Worm (Caenorhabditis elegans): ENCODE data around the gene srf-3.

The srf-3 gene

DNA sequence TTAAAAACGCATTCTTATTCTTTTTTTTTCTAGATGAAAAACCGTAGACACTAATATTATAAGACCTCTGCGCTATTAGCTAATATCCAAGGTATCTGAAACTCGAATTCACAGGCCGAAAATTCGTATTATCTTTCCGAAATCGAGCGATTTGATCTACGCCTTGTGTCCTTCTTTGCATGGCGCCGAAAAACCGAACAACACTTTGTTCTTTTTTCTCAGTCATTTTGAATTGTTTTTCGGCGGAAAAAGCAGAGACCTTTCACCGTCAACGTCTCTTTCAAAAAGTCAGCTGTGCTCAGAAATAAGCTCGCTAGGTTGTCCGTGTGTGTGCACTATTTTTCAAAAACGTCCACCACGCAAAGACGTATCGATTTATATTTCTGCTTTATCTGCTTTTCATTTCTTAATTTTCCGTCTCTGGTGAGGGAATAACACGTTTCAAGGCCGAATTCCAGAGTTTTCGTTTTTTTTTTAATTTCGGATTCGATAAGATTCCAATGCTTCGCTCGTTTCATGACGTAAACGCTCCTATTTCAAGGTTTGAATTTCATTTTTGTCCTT lies 18.4 kb upstream of the srf-3 start:
- TF ChIP-seq unc-39 (tag; optimal IDR thresholded peaks at IDR 0.05) (no peak), sptf-1 (tag; optimal IDR thresholded peaks at IDR 0.05) (no peak), elt-3 (tag; optimal IDR thresholded peaks at IDR 0.05) (no peak), blmp-1 (tag; optimal IDR thresholded peaks at IDR 0.05) (no peak), lin-13 (tag; optimal IDR thresholded peaks at IDR 0.05) (no peak), nhr-28 (tag; optimal IDR thresholded peaks at IDR 0.05) (no peak), ces-1 (GFP tag; optimal IDR thresholded peaks at IDR 0.05) (peak; percentile 21), zip-8 (tag; optimal IDR thresholded peaks at IDR 0.05) (no peak), hlh-1 (tag; optimal IDR thresholded peaks at IDR 0.05) (peak; percentile 56), unc-62 (GFP tag; optimal IDR thresholded peaks at IDR 0.05) (no peak)

DNA sequence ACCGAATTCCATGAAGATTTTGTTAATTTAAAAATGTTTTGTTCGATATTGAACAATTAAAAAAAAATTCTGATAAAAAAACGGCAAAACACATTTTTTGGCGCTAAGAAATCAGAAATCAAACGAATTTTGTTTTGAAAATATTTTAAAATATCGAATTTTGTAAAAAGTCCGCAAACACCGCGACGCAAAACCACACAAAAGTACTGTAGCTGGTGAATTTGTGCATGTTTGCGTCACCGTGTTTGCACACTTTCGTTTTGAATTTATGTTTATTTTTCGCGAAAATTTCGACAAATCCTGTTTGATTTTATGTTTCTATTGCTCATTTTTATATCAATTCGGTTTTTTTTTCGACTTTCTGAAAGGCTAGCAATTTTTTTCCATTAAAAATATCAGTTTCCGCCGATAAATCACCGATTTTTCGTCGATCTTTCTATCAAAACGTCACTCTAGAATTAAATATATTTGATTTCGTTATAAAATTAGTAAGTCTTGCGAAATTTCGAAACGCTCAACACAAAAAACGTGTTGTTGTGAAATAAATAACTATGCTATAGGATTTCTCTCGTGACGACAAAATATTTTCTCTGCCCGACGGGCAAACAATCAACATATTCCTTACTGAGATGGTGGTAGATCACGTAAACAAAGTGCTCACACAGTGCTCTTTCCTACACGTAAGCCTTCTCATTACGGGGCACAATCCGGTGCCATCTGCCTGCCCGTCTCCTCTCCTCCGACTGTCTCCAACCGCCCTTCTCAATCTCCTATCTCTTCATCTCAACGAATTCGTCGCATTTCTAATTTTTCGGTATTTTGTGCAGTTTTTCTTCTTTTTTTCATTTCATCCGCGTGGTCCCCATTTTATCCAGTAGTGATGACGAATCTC lies 17.5 kb upstream of the srf-3 start:
- TF ChIP-seq ceh-43 (GFP tag; optimal IDR thresholded peaks at IDR 0.05) = no peak
- no peak for TF ChIP-seq mep-1 (tag; optimal IDR thresholded peaks at IDR 0.05)
- TF ChIP-seq nhr-237 (tag; optimal IDR thresholded peaks at IDR 0.05) = no peak
- TF ChIP-seq lin-32 (GFP tag; optimal IDR thresholded peaks at IDR 0.05) = no peak
- peak; percentile 85 for TF ChIP-seq lsy-2 (tag; optimal IDR thresholded peaks at IDR 0.05)

DNA sequence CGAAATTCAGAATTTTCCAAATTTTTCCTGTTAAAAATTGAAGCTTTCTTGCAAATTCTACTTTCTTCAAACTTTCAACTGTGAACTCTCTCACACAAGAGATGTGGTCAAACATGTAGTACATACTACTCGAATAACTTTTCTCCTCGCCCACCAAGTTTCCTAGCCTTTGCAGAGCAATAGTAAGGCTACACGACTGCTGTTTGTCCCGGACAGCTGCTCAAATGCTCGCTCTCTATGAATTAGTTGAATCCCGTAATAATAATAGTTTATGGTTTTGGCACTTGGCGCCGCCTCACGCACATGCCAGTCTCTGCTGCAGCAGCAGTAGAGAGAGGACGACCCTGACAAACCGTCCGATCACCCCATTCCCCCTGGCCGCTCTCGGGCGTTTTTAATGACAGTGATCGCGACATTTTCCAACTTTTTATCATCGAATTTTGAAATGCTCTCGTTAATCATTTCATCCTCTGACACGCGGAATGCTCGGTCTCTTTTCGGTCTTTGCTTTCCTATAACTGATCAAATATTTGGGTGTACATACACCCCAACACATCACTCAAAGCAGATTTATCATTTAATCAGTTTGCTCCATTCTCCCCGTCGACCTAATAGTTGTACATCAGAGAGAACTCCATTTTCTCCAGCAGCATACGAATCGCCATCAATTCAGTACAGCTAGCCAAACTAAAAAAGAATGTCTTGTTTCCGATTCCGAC lies 15.5 kb upstream of the srf-3 start:
- TF ChIP-seq nhr-237 (tag; optimal IDR thresholded peaks at IDR 0.05) (no peak), ces-1 (GFP tag; optimal IDR thresholded peaks at IDR 0.05) (no peak), hlh-1 (tag; optimal IDR thresholded peaks at IDR 0.05) (peak; percentile 92), ceh-43 (GFP tag; optimal IDR thresholded peaks at IDR 0.05) (no peak)

DNA sequence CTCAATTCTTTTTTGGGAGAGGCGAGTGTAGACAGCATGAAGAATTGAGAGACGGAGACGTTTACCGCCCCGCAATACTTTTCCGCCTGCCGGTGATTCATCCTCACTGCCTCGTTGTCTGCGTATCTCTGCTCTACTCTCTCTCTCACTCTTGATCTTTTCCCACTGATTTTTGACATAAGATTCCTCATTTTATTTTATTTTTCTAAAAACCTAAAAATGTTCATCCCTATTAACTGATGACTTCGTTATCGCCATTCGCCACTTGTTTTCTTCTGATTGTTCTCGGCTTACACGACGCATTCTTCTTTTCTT lies 14.9 kb upstream of the srf-3 start:
- TF ChIP-seq drap-1 (GFP tag; optimal IDR thresholded peaks at IDR 0.05) (no peak), ham-2 (GFP tag; optimal IDR thresholded peaks at IDR 0.05) (no peak), lsy-2 (tag; optimal IDR thresholded peaks at IDR 0.05) (peak; percentile 3), flh-1 (GFP tag; optimal IDR thresholded peaks at IDR 0.05) (no peak)

DNA sequence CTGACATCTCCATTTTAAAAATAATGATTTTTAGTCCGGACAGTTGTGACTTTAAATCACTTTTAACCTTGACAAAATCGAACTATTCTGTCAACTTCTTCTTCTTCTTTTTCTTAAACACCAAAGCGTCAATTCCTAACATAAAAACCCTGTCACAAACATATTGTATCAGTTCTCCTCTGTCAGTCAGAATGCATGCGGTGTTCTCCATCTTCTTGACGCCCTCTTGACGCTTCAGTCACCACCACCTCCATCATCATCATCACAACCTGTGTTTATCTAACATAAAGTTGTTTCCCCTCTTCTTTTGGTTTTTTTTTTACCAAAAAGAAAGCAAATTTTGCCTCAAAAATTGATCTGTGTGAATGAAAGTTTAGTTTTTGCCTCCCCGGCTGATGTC lies 13.9 kb upstream of the srf-3 start:
- TF ChIP-seq nhr-2 (tag; optimal IDR thresholded peaks at IDR 0.05) (no peak), tbx-8 (GFP tag; optimal IDR thresholded peaks at IDR 0.05) (no peak), blmp-1 (tag; optimal IDR thresholded peaks at IDR 0.05) (no peak), lin-13 (tag; optimal IDR thresholded peaks at IDR 0.05) (no peak), pha-4 (tag; optimal IDR thresholded peaks at IDR 0.05) (no peak), flh-1 (GFP tag; optimal IDR thresholded peaks at IDR 0.05) (no peak), unc-62 (GFP tag; optimal IDR thresholded peaks at IDR 0.05) (no peak), nhr-237 (tag; optimal IDR thresholded peaks at IDR 0.05) (no peak), elt-1 (tag; optimal IDR thresholded peaks at IDR 0.05; ENCODE audit: borderline replicate concordance, insufficient read depth) (no peak), ces-1 (GFP tag; optimal IDR thresholded peaks at IDR 0.05) (no peak), unc-39 (tag; optimal IDR thresholded peaks at IDR 0.05) (no peak), lsy-2 (tag; optimal IDR thresholded peaks at IDR 0.05) (no peak), hlh-1 (tag; optimal IDR thresholded peaks at IDR 0.05) (no peak)

DNA sequence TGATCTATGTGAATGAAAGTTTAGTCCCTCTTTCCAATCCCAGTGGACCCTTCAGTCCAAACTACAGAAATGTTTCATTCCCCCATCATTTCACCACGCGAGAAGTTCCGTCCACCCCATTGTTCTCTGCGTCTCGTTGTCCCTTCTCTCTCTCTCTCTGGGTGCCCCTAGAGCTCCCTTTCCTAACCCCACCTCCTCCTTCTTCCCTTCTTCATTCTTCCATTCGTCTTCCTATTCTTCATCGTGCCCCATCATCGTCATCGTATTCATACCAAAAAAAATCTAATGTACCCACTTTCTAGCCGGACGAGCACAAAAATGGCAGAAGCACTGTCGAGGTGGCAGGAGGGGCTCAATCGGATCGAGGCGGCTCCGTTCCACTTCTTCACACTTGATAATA lies 13.1 kb upstream of the srf-3 start, which contains the start of gene M02B1.3:
M02B1.3 (plus strand) TSS at position 301 of the 400 bp plus-strand sequence.
- TF ChIP-seq nhr-28 (tag; optimal IDR thresholded peaks at IDR 0.05) = no peak

DNA sequence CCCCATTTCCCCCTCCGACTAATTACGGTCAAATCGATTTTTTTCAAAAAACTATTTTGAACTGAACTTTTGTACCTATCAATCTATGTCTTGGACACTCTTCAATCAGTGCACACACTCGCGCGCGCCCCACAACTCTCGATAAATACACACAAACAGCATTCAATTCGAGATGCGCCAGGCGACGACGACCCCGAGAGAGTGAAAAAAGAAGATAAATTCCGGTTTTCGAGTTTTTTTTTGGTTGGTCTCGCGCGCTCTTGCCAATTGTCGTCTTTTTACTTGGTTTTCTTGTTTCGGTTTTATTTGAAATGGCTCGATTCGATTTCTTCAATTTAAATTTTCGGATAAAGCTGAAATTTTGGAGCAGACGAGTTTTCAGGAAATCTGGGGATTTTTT lies 9.0 kb upstream of the srf-3 start:
- TF ChIP-seq elt-1 (tag; optimal IDR thresholded peaks at IDR 0.05; ENCODE audit: borderline replicate concordance, insufficient read depth) = no peak
- TF ChIP-seq nhr-76 (tag; optimal IDR thresholded peaks at IDR 0.05) = no peak
- TF ChIP-seq mep-1 (tag; optimal IDR thresholded peaks at IDR 0.05) = no peak
- TF ChIP-seq nhr-28 (tag; optimal IDR thresholded peaks at IDR 0.05) = no peak
- TF ChIP-seq nhr-237 (tag; optimal IDR thresholded peaks at IDR 0.05) = no peak
- no peak for TF ChIP-seq unc-120 (tag; optimal IDR thresholded peaks at IDR 0.05; ENCODE audit: poor library complexity, severe bottlenecking)
- TF ChIP-seq hlh-1 (tag; optimal IDR thresholded peaks at IDR 0.05) = no peak

Data from whole organism, mixed stage, embryonic.